Fruit fly (Drosophila melanogaster): ENCODE data around the gene UGP.

dm6 chr3L:9396704-9397103 lies 38.0 kb upstream of the UGP start:
- TF ChIP-seq Eip93F (GFP tag; optimal IDR thresholded peaks at IDR 0.05) (no peak), Met (GFP tag; optimal IDR thresholded peaks at IDR 0.05) (no peak), CG6808 (GFP tag; optimal IDR thresholded peaks at IDR 0.05) (no peak), dac (GFP tag; optimal IDR thresholded peaks at IDR 0.05) (no peak), Gug (GFP tag; IDR thresholded peaks at IDR 0.05) (no peak), fkh (GFP tag; optimal IDR thresholded peaks at IDR 0.05) (no peak), achi (GFP tag; optimal IDR thresholded peaks at IDR 0.05) (no peak), esn (GFP tag; optimal IDR thresholded peaks at IDR 0.05) (no peak), CG32006 (GFP tag; optimal IDR thresholded peaks at IDR 0.05) (no peak), ss (GFP tag; optimal IDR thresholded peaks at IDR 0.05) (peak in 1 of 2 experiments; percentile 19), CG16779 (tag; optimal IDR thresholded peaks at IDR 0.05) (no peak), CG3032 (tag; optimal IDR thresholded peaks at IDR 0.05) (no peak)

Data from whole organism, prepupa.